Fruit fly (Drosophila melanogaster) whole organism, embryonic: ENCODE data around the gene Gpdh1.
A peak's percentile ranks its signal among the peaks of the same experiment; 100 is the strongest.

ENCODE experiments used
- Asciz ChIP-seq: fragments of 200-800 bp; sonication (Bioruptor generic); optimal IDR thresholded peaks from 2 replicates; lab custom pipeline; 2017; ENCODE audit warnings: missing biosample characterization, mild to moderate bottlenecking, missing genetic modification characterization, missing genetic modification reagents
- Atf-2 ChIP-seq: fragments of 200-800 bp; sonication (Bioruptor generic); optimal IDR thresholded peaks from 2 replicates; lab custom pipeline; 2016; ENCODE audit warnings: missing biosample characterization, missing genetic modification characterization
- Awh ChIP-seq: fragments of 200-800 bp; sonication (Bioruptor generic); IDR thresholded peaks from 2 replicates; pipeline ENCODE4, ENCODE4 v1.3.6; 2022; ENCODE audit warnings: missing biosample characterization, missing genetic modification characterization
- B-H2 ChIP-seq: fragments of 200-800 bp; sonication (Bioruptor generic); optimal IDR thresholded peaks from 2 replicates; lab custom pipeline; 2018; ENCODE audit warnings: missing biosample characterization, mild to moderate bottlenecking, missing genetic modification characterization
- Bteb2 ChIP-seq: fragments of 200-800 bp; sonication (Bioruptor generic); optimal IDR thresholded peaks from 2 replicates; lab custom pipeline; 2016; ENCODE audit warnings: missing biosample characterization, missing genetic modification characterization
- CG1024 ChIP-seq: fragments of 200-800 bp; sonication (Bioruptor generic); IDR thresholded peaks from 2 replicates; pipeline ENCODE4 v1.3.6; 2022; ENCODE audit warnings: missing biosample characterization, missing genetic modification characterization
- CG10274 ChIP-seq: fragments of 200-800 bp; sonication (Bioruptor generic); optimal IDR thresholded peaks from 3 replicates; lab custom pipeline; 2017; ENCODE audit warnings: missing biosample characterization, mild to moderate bottlenecking, missing genetic modification characterization
- CG10431 ChIP-seq: fragments of 200-800 bp; sonication (Bioruptor generic); optimal IDR thresholded peaks from 3 replicates; lab custom pipeline; 2018; ENCODE audit warnings: missing biosample characterization, mild to moderate bottlenecking, missing genetic modification characterization
- CG10462 ChIP-seq: fragments of 200-800 bp; sonication (Bioruptor generic); optimal IDR thresholded peaks from 2 replicates; lab custom pipeline; 2016; ENCODE audit warnings: missing biosample characterization, missing genetic modification characterization
- CG10543 ChIP-seq: fragments of 200-800 bp; sonication (Bioruptor generic); optimal IDR thresholded peaks from 3 replicates; lab custom pipeline; 2017; ENCODE audit warnings: missing biosample characterization, mild to moderate bottlenecking, missing genetic modification characterization, moderate library complexity
- CG10565 ChIP-seq: fragments of 200-800 bp; sonication (Bioruptor generic); optimal IDR thresholded peaks from 3 replicates; lab custom pipeline; 2016; ENCODE audit warnings: missing biosample characterization, mild to moderate bottlenecking, missing genetic modification characterization
- CG11504 ChIP-seq: fragments of 200-800 bp; sonication (Bioruptor generic); optimal IDR thresholded peaks from 3 replicates; lab custom pipeline; 2019; ENCODE audit warnings: missing biosample characterization, mild to moderate bottlenecking, missing genetic modification characterization, moderate library complexity
- CG14965 ChIP-seq: fragments of 200-800 bp; sonication (Bioruptor generic); optimal IDR thresholded peaks from 2 replicates; lab custom pipeline; 2016; ENCODE audit warnings: missing biosample characterization, missing genetic modification characterization, borderline replicate concordance
- CG17328 ChIP-seq: fragments of 200-800 bp; sonication (Bioruptor generic); IDR thresholded peaks from 2 replicates; pipeline ENCODE4 v1.3.6; 2022; ENCODE audit warnings: missing biosample characterization, missing genetic modification characterization
- CG17612 ChIP-seq: fragments of 200-800 bp; sonication (Bioruptor generic); IDR thresholded peaks from 2 replicates; pipeline ENCODE4 v1.3.6; 2022; ENCODE audit warnings: missing biosample characterization, missing genetic modification characterization
- CG18599 ChIP-seq: fragments of 200-800 bp; sonication (Bioruptor generic); optimal IDR thresholded peaks from 3 replicates; lab custom pipeline; 2017; ENCODE audit warnings: missing biosample characterization, missing genetic modification characterization, mild to moderate bottlenecking, moderate library complexity, missing genetic modification reagents
- CG2120 ChIP-seq: fragments of 200-800 bp; sonication (Bioruptor generic); optimal IDR thresholded peaks from 3 replicates; lab custom pipeline; 2016; ENCODE audit warnings: missing biosample characterization, missing genetic modification characterization
- CG30403 ChIP-seq: fragments of 200-800 bp; sonication (Bioruptor generic); optimal IDR thresholded peaks from 3 replicates; lab custom pipeline; 2016; ENCODE audit warnings: missing biosample characterization, missing genetic modification characterization
- CG31224 ChIP-seq: fragments of 200-800 bp; sonication (Bioruptor generic); IDR thresholded peaks from 2 replicates; pipeline ENCODE4 v1.3.6; 2022; ENCODE audit warnings: missing biosample characterization, missing genetic modification characterization
- CG4424 ChIP-seq: fragments of 200-800 bp; sonication (Bioruptor generic); optimal IDR thresholded peaks from 3 replicates; lab custom pipeline; 2016; ENCODE audit warnings: missing biosample characterization, missing genetic modification characterization
- CG6175 ChIP-seq: fragments of 200-800 bp; sonication (Bioruptor generic); IDR thresholded peaks from 3 replicates; pipeline ENCODE4 v1.3.6; 2022; ENCODE audit warnings: missing biosample characterization, missing genetic modification characterization
- CG8359 ChIP-seq: fragments of 200-800 bp; sonication (Bioruptor generic); optimal IDR thresholded peaks from 2 replicates; lab custom pipeline; 2017; ENCODE audit warnings: missing biosample characterization, mild to moderate bottlenecking, missing genetic modification characterization, borderline replicate concordance
- CG8924 ChIP-seq: fragments of 200-800 bp; optimal IDR thresholded peaks from 3 replicates; lab custom pipeline; 2019; ENCODE audit warnings: missing biosample characterization, mild to moderate bottlenecking, missing genetic modification characterization, moderate library complexity
- CTCF ChIP-seq: fragments of 200-800 bp; sonication (Bioruptor generic); optimal IDR thresholded peaks from 2 replicates; lab custom pipeline; 2017; ENCODE audit warnings: missing biosample characterization, mild to moderate bottlenecking, missing genetic modification characterization, moderate library complexity
- Chrac-16 ChIP-seq: fragments of 200-800 bp; sonication (Bioruptor generic); optimal IDR thresholded peaks from 3 replicates; lab custom pipeline; 2016; ENCODE audit warnings: missing biosample characterization, missing genetic modification characterization
- Gsc ChIP-seq: fragments of 200-800 bp; sonication (Bioruptor generic); IDR thresholded peaks from 2 replicates; pipeline ENCODE4 v1.3.6; 2022; ENCODE audit warnings: missing biosample characterization, missing genetic modification characterization
- HLHmδ ChIP-seq: fragments of 200-800 bp; sonication (Bioruptor generic); optimal IDR thresholded peaks from 2 replicates; lab custom pipeline; 2018; ENCODE audit warnings: missing biosample characterization, mild to moderate bottlenecking, missing genetic modification characterization, moderate library complexity
- Hmr ChIP-seq: fragments of 200-800 bp; sonication (Bioruptor generic); optimal IDR thresholded peaks from 3 replicates; lab custom pipeline; 2017; ENCODE audit warnings: mild to moderate bottlenecking, missing biosample characterization, missing genetic modification reagents, missing genetic modification characterization
- Lpt ChIP-seq: fragments of >200 bp; optimal IDR thresholded peaks from 2 replicates; lab custom pipeline; 2018; ENCODE audit warnings: missing biosample characterization, missing genetic modification characterization
- MTF-1 ChIP-seq: fragments of 200-800 bp; sonication (Bioruptor generic); optimal IDR thresholded peaks from 2 replicates; lab custom pipeline; 2018; ENCODE audit warnings: missing biosample characterization, mild to moderate bottlenecking, missing genetic modification characterization, borderline replicate concordance
- Max ChIP-seq: fragments of 200-800 bp; sonication (Bioruptor generic); optimal IDR thresholded peaks from 2 replicates; lab custom pipeline; 2016; ENCODE audit warnings: missing biosample characterization, mild to moderate bottlenecking, missing genetic modification characterization
- NK7.1 ChIP-seq: fragments of 200-800 bp; sonication (Bioruptor generic); optimal IDR thresholded peaks from 3 replicates; lab custom pipeline; 2016; ENCODE audit warnings: missing biosample characterization, missing genetic modification characterization
- Neu2 ChIP-seq: fragments of 200-800 bp; sonication (Bioruptor generic); optimal IDR thresholded peaks from 3 replicates; lab custom pipeline; 2016; ENCODE audit warnings: missing biosample characterization, missing genetic modification characterization, borderline replicate concordance
- Scr ChIP-seq: fragments of 200-800 bp; sonication (Bioruptor generic); IDR thresholded peaks from 2 replicates; pipeline ENCODE4 v1.3.6; 2022; ENCODE audit warnings: missing biosample characterization, missing genetic modification characterization; ENCODE audit not compliant: partially characterized antibody
- bsh ChIP-seq, 2 experiments: fragments of 200-800 bp; sonication (Bioruptor generic); optimal IDR thresholded peaks; 2 replicates each; lab custom pipeline; 2017 to 2018; ENCODE audit warnings: mild to moderate bottlenecking in 2 of 2, missing biosample characterization in 2 of 2, missing genetic modification characterization in 2 of 2, moderate library complexity in 1 of 2
- chn ChIP-seq: fragments of 200-800 bp; sonication (Bioruptor generic); optimal IDR thresholded peaks from 2 replicates; lab custom pipeline; 2016; ENCODE audit warnings: missing biosample characterization, missing genetic modification characterization
- crol ChIP-seq: fragments of 200-800 bp; sonication (Bioruptor generic); IDR thresholded peaks from 2 replicates; pipeline ENCODE4 v1.3.6; 2022; ENCODE audit warnings: missing biosample characterization, missing genetic modification characterization
- dmrt11E ChIP-seq: fragments of 200-800 bp; sonication (Bioruptor generic); optimal IDR thresholded peaks from 3 replicates; lab custom pipeline; 2018; ENCODE audit warnings: missing biosample characterization, mild to moderate bottlenecking, missing genetic modification characterization, moderate library complexity
- gce ChIP-seq: fragments of 200-800 bp; sonication (Bioruptor generic); IDR thresholded peaks from 3 replicates; pipeline ENCODE4 v1.3.6; 2022; ENCODE audit warnings: missing biosample characterization, missing genetic modification characterization
- ind ChIP-seq: fragments of 200-800 bp; sonication (Bioruptor generic); optimal IDR thresholded peaks from 3 replicates; lab custom pipeline; 2016; ENCODE audit warnings: missing biosample characterization, missing genetic modification characterization
- kah ChIP-seq: fragments of 200-800 bp; sonication (Bioruptor generic); optimal IDR thresholded peaks from 2 replicates; lab custom pipeline; 2018; ENCODE audit warnings: missing biosample characterization, mild to moderate bottlenecking, missing genetic modification characterization
- klu ChIP-seq: fragments of 200-800 bp; sonication (Bioruptor generic); IDR thresholded peaks from 2 replicates; pipeline ENCODE4 v1.3.6; 2022; ENCODE audit warnings: missing biosample characterization, missing genetic modification characterization
- mld ChIP-seq: fragments of 200-800 bp; sonication (Bioruptor generic); IDR thresholded peaks from 3 replicates; pipeline ENCODE4 v1.3.6; 2022; ENCODE audit warnings: missing biosample characterization, missing genetic modification characterization; ENCODE audit not compliant: partially characterized antibody
- p53 ChIP-seq: fragments of 200-800 bp; sonication (Bioruptor generic); optimal IDR thresholded peaks from 2 replicates; lab custom pipeline; 2016; ENCODE audit warnings: missing biosample characterization, missing genetic modification characterization
- phol ChIP-seq: fragments of 200-800 bp; sonication (Bioruptor generic); optimal IDR thresholded peaks from 3 replicates; lab custom pipeline; 2018; ENCODE audit warnings: missing biosample characterization, mild to moderate bottlenecking, missing genetic modification characterization, moderate library complexity
- pum ChIP-seq: fragments of 200-800 bp; sonication (Bioruptor generic); optimal IDR thresholded peaks from 2 replicates; lab custom pipeline; 2016; ENCODE audit warnings: missing biosample characterization, missing genetic modification characterization
- tap ChIP-seq: fragments of 200-800 bp; optimal IDR thresholded peaks from 3 replicates; lab custom pipeline; 2019; ENCODE audit warnings: missing biosample characterization, mild to moderate bottlenecking, missing genetic modification characterization, moderate library complexity
- tna ChIP-seq: fragments of 200-800 bp; sonication (Bioruptor generic); IDR thresholded peaks from 2 replicates; pipeline ENCODE4 v1.3.6; 2022; ENCODE audit warnings: missing biosample characterization, missing genetic modification characterization; ENCODE audit not compliant: partially characterized antibody

Gene Gpdh1

DNA sequence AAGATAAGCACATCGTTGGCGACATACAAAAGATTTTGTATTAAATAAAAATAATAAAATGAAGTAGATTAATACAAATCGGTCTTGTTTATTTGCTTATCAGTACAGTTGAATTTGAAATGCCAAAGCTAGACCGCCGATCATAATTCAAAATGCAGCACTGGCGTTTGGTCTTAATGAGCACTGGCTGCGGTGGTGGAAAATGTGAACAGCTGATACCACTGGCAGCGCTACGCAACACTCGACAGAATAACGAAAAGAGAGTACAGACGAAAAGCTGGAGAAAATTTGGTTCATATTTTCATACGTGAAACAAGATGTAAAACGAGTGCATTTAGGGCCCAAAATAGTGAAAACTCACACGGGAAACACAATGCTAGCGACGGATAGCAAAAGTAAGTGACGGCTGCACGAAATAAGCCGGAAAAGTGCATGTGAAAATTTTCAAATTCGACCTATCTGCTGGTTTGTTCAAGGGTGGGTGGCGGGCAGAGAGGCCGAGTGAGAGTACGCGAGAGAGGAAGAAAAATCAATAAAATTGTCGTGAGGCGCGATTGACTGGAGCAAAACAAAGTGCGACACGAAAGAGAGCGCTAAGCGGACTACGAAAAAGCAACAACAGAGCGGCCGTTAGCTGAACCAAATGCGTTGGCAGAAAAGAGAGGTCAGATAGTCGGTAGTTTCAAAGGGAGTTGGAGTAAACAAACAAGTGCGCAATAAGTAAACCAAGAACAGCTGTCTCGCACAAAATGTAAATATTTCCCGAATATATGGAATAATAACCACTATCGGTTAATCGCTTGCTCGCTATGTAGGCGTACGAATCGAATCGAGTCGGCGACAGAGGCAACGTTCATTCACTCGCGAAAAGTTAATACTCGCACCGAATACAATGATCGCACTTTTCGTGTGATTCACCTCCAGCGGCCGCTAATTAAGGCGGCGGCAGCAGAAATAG, 36.3 kb upstream of the Gpdh1 start, which contains the start of gene bchs (continued):
- TF ChIP-seq CG10431 (GFP tag; lab: Kevin White, UChicago) (no peak), gce (peak; percentile 93), CG11504 (tag; lab: Kevin White, UChicago) (no peak), Chrac-16 (GFP tag; lab: Kevin White, UChicago) (peak; percentile 32), CG1024 (GFP tag; lab: Robert Waterston, UW) (peak; percentile 80; the same call in 1 of the 2 replicates), CG8924 (tag; lab: Kevin White, UChicago) (peak; percentile 73), kah (GFP tag; lab: Kevin White, UChicago) (peak; percentile 95), Scr (GFP tag; lab: Robert Waterston, UW) (peak; percentile 38; the same call in 1 of the 2 replicates), tna (GFP tag; lab: Robert Waterston, UW) (no peak), MTF-1 (peak; percentile 95), CG10565 (GFP tag; lab: Kevin White, UChicago) (peak; percentile 39), CG14965 (GFP tag; lab: Kevin White, UChicago) (peak; percentile 83), pum (peak; percentile 39), Hmr (peak; percentile 97), Max (GFP tag; lab: Kevin White, UChicago) (peak; percentile 83), CG17328 (peak; percentile 72), CG10274 (GFP tag; lab: Kevin White, UChicago) (peak; percentile 75), Bteb2 (GFP tag; lab: Kevin White, UChicago) (peak; percentile 79), klu (no peak), phol (tag; lab: Kevin White, UChicago) (peak; percentile 13), CG31224 (GFP tag; lab: Robert Waterston, UW) (peak; percentile 54), CG10462 (GFP tag; lab: Kevin White, UChicago) (no peak), Gsc (GFP tag; lab: Robert Waterston, UW) (no peak), HLHmδ (GFP tag; lab: Kevin White, UChicago) (peak; percentile 96), Asciz (GFP tag; lab: Kevin White, UChicago) (peak; percentile 99), tap (tag; lab: Kevin White, UChicago) (no peak), Atf-2 (GFP tag; lab: Kevin White, UChicago) (peak; percentile 79), crol (peak; percentile 87), p53 (GFP tag; lab: Kevin White, UChicago) (peak; percentile 70), CG4424 (no peak), dmrt11E (tag; lab: Kevin White, UChicago) (peak; percentile 77), Lpt (GFP tag; lab: Kevin White, UChicago) (no peak), CG17612 (GFP tag; lab: Robert Waterston, UW) (peak; percentile 39; the same call in 1 of the 2 replicates), CG2120 (GFP tag; lab: Kevin White, UChicago) (peak; percentile 67), CG8359 (GFP tag; lab: Kevin White, UChicago) (peak; percentile 82), mld (GFP tag; lab: Robert Waterston, UW) (no peak), ind (GFP tag; lab: Kevin White, UChicago) (peak; percentile 3), NK7.1 (GFP tag; lab: Kevin White, UChicago) (peak; percentile 92), CG10543 (peak; percentile 96), CG6175 (GFP tag; lab: Robert Waterston, UW) (no peak), CTCF (GFP tag; lab: Kevin White, UChicago) (peak; percentile 60), CG30403 (GFP tag; lab: Kevin White, UChicago) (peak; percentile 22), B-H2 (GFP tag; lab: Kevin White, UChicago) (peak; percentile 85), Awh (GFP tag; lab: Robert Waterston, UW) (peak; percentile 96), bsh (GFP tag; optimal IDR thresholded peaks at IDR 0.05; lab: Kevin White, UChicago) (peak in 1 of 2 experiments; percentile 91), Neu2 (GFP tag; lab: Kevin White, UChicago) (peak; percentile 32), chn (GFP tag; lab: Kevin White, UChicago) (peak; percentile 51), CG18599 (GFP tag; lab: Kevin White, UChicago) (peak; percentile 97)
